Worm (Caenorhabditis elegans): ENCODE results near the gene mstr-2.

mstr-2 gene

ce11 chrIII:4444492-4444891, 24.4 kb upstream of the mstr-2 start:
- TF ChIP-seq ztf-29 (GFP tag; IDR thresholded peaks at IDR 0.05) = no peak
- no peak for TF ChIP-seq klf-2 (GFP tag; conservative IDR thresholded peaks at IDR 0.05)
- TF ChIP-seq tab-1 (GFP tag; IDR thresholded peaks at IDR 0.05) = no peak
- no peak for TF ChIP-seq ztf-23 (GFP tag; IDR thresholded peaks at IDR 0.05)
- no peak for TF ChIP-seq T22C8.4 (GFP tag; IDR thresholded peaks at IDR 0.05)
- TF ChIP-seq med-1 (GFP tag; optimal IDR thresholded peaks at IDR 0.05; ENCODE audit: insufficient read depth) = no peak
- TF ChIP-seq cog-1 (tag; optimal IDR thresholded peaks at IDR 0.05) = no peak
- no peak for TF ChIP-seq ref-1 (GFP tag; conservative IDR thresholded peaks at IDR 0.05)
- no peak for TF ChIP-seq flt-1 (GFP tag; IDR thresholded peaks at IDR 0.05)

ce11 chrIII:4448029-4448428, 20.9 kb upstream of the mstr-2 start:
- TF ChIP-seq T22C8.4 (GFP tag; IDR thresholded peaks at IDR 0.05) (no peak), med-1 (GFP tag; optimal IDR thresholded peaks at IDR 0.05; ENCODE audit: insufficient read depth) (no peak), cog-1 (tag; optimal IDR thresholded peaks at IDR 0.05) (no peak), ztf-23 (GFP tag; IDR thresholded peaks at IDR 0.05) (no peak), ref-1 (GFP tag; conservative IDR thresholded peaks at IDR 0.05) (no peak), klf-2 (GFP tag; conservative IDR thresholded peaks at IDR 0.05) (no peak), flt-1 (GFP tag; IDR thresholded peaks at IDR 0.05) (no peak), ztf-29 (GFP tag; IDR thresholded peaks at IDR 0.05) (no peak), tab-1 (GFP tag; IDR thresholded peaks at IDR 0.05) (no peak)

ce11 chrIII:4449357-4449756, 19.6 kb upstream of the mstr-2 start:
- TF ChIP-seq med-1 (GFP tag; optimal IDR thresholded peaks at IDR 0.05; ENCODE audit: insufficient read depth) (no peak), ztf-23 (GFP tag; IDR thresholded peaks at IDR 0.05) (no peak), T22C8.4 (GFP tag; IDR thresholded peaks at IDR 0.05) (no peak), tab-1 (GFP tag; IDR thresholded peaks at IDR 0.05) (no peak), klf-2 (GFP tag; conservative IDR thresholded peaks at IDR 0.05) (no peak), ref-1 (GFP tag; conservative IDR thresholded peaks at IDR 0.05) (no peak), cog-1 (tag; optimal IDR thresholded peaks at IDR 0.05) (no peak), flt-1 (GFP tag; IDR thresholded peaks at IDR 0.05) (no peak), ztf-29 (GFP tag; IDR thresholded peaks at IDR 0.05) (no peak)

- no peak for TF ChIP-seq ztf-23 (GFP tag; IDR thresholded peaks at IDR 0.05)
- no peak for TF ChIP-seq flt-1 (GFP tag; IDR thresholded peaks at IDR 0.05)
- TF ChIP-seq ztf-29 (GFP tag; IDR thresholded peaks at IDR 0.05) = no peak
- no peak for TF ChIP-seq tab-1 (GFP tag; IDR thresholded peaks at IDR 0.05)
- no peak for TF ChIP-seq ref-1 (GFP tag; conservative IDR thresholded peaks at IDR 0.05)
- TF ChIP-seq T22C8.4 (GFP tag; IDR thresholded peaks at IDR 0.05) = no peak
- no peak for TF ChIP-seq cog-1 (tag; optimal IDR thresholded peaks at IDR 0.05)
- no peak for TF ChIP-seq klf-2 (GFP tag; conservative IDR thresholded peaks at IDR 0.05)
- TF ChIP-seq med-1 (GFP tag; optimal IDR thresholded peaks at IDR 0.05; ENCODE audit: insufficient read depth) = no peak
These were observed 18.9 kb upstream of the mstr-2 start, which contains the start of gene ceh-43 for ce11 chrIII:4449893-4450579. Gene ceh-43, minus strand, starts transcription at chrIII:4449943.

ce11 chrIII:4450773-4451423, 18.0 kb upstream of the mstr-2 start:
- TF ChIP-seq tab-1 (GFP tag; IDR thresholded peaks at IDR 0.05) (peak; percentile 49; the same call in 1 of the 2 replicates), ztf-23 (GFP tag; IDR thresholded peaks at IDR 0.05) (0 out of 2 replicates have a peak, but pooled peaks have one; percentile 5), ref-1 (GFP tag; conservative IDR thresholded peaks at IDR 0.05) (no peak), flt-1 (GFP tag; IDR thresholded peaks at IDR 0.05) (0 out of 2 replicates have a peak, but pooled peaks have one; percentile 13)

ce11 chrIII:4452749-4453148, 16.2 kb upstream of the mstr-2 start:
- TF ChIP-seq tab-1 (GFP tag; IDR thresholded peaks at IDR 0.05) = no peak
- no peak for TF ChIP-seq ztf-23 (GFP tag; IDR thresholded peaks at IDR 0.05)
- no peak for TF ChIP-seq klf-2 (GFP tag; conservative IDR thresholded peaks at IDR 0.05)
- no peak for TF ChIP-seq ztf-29 (GFP tag; IDR thresholded peaks at IDR 0.05)
- TF ChIP-seq ref-1 (GFP tag; conservative IDR thresholded peaks at IDR 0.05) = no peak
- no peak for TF ChIP-seq T22C8.4 (GFP tag; IDR thresholded peaks at IDR 0.05)
- no peak for TF ChIP-seq flt-1 (GFP tag; IDR thresholded peaks at IDR 0.05)
- TF ChIP-seq cog-1 (tag; optimal IDR thresholded peaks at IDR 0.05) = no peak
- no peak for TF ChIP-seq med-1 (GFP tag; optimal IDR thresholded peaks at IDR 0.05; ENCODE audit: insufficient read depth)

ce11 chrIII:4453301-4453700, 15.6 kb upstream of the mstr-2 start:
- no peak for TF ChIP-seq klf-2 (GFP tag; conservative IDR thresholded peaks at IDR 0.05)
- no peak for TF ChIP-seq cog-1 (tag; optimal IDR thresholded peaks at IDR 0.05)
- TF ChIP-seq med-1 (GFP tag; optimal IDR thresholded peaks at IDR 0.05; ENCODE audit: insufficient read depth) = no peak
- no peak for TF ChIP-seq ztf-23 (GFP tag; IDR thresholded peaks at IDR 0.05)
- no peak for TF ChIP-seq T22C8.4 (GFP tag; IDR thresholded peaks at IDR 0.05)

ce11 chrIII:4453768-4454167, 15.1 kb upstream of the mstr-2 start:
- TF ChIP-seq flt-1 (GFP tag; IDR thresholded peaks at IDR 0.05) (no peak), T22C8.4 (GFP tag; IDR thresholded peaks at IDR 0.05) (no peak), med-1 (GFP tag; optimal IDR thresholded peaks at IDR 0.05; ENCODE audit: insufficient read depth) (no peak), ref-1 (GFP tag; conservative IDR thresholded peaks at IDR 0.05) (no peak), ztf-23 (GFP tag; IDR thresholded peaks at IDR 0.05) (no peak), cog-1 (tag; optimal IDR thresholded peaks at IDR 0.05) (no peak), tab-1 (GFP tag; IDR thresholded peaks at IDR 0.05) (no peak), klf-2 (GFP tag; conservative IDR thresholded peaks at IDR 0.05) (no peak), ztf-29 (GFP tag; IDR thresholded peaks at IDR 0.05) (no peak)

- TF ChIP-seq ref-1 (GFP tag; conservative IDR thresholded peaks at IDR 0.05) = no peak
- TF ChIP-seq flt-1 (GFP tag; IDR thresholded peaks at IDR 0.05) = no peak
- no peak for TF ChIP-seq T22C8.4 (GFP tag; IDR thresholded peaks at IDR 0.05)
- TF ChIP-seq tab-1 (GFP tag; IDR thresholded peaks at IDR 0.05) = no peak
- TF ChIP-seq ztf-29 (GFP tag; IDR thresholded peaks at IDR 0.05) = no peak
- no peak for TF ChIP-seq med-1 (GFP tag; optimal IDR thresholded peaks at IDR 0.05; ENCODE audit: insufficient read depth)
- no peak for TF ChIP-seq ztf-23 (GFP tag; IDR thresholded peaks at IDR 0.05)
- no peak for TF ChIP-seq klf-2 (GFP tag; conservative IDR thresholded peaks at IDR 0.05)
These were observed 14.0 kb upstream of the mstr-2 start for ce11 chrIII:4454919-4455318.

Data from whole organism, midembryonic.